Worm (Caenorhabditis elegans): ENCODE data around the gene F44E2.4.

Gene F44E2.4

DNA sequence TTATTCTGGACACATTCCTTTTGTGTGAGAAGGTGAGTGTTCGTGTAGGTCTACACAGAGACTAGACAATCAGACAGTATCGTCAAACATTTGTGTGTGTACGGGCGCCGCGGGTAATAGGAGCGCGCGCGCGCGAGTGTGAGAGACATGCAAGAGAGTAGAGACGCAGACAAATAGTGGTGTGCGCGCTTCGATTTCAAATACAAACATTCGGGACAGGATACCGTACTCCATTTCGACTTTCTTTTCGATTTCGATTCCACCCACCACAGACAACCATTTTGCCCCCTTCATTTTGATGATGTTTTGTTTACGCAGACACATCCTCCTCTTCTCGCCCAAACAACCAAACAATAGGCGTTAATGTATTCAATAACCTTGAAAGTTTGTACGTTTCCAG is 43.4 kb downstream of the F44E2.4 start (continued):
- TF ChIP-seq attf-3 (GFP tag; conservative IDR thresholded peaks at IDR 0.05) (peak; percentile 48; the same call in 1 of the 2 replicates), pha-4 (tag; optimal IDR thresholded peaks at IDR 0.05) (peak; percentile 39), efl-1 (GFP tag; optimal IDR thresholded peaks at IDR 0.05) (peak; percentile 64), lsl-1 (GFP tag; optimal IDR thresholded peaks at IDR 0.05) (peak; percentile 10), ceh-27 (GFP tag; optimal IDR thresholded peaks at IDR 0.05) (peak; percentile 63), dox-1 (GFP tag; IDR thresholded peaks at IDR 0.05) (peak; percentile 84), lir-1 (GFP tag; conservative IDR thresholded peaks at IDR 0.05) (0 out of 2 replicates have a peak, but pooled peaks have one; percentile 29), F39B2.1 (GFP tag; IDR thresholded peaks at IDR 0.05) (no peak)

DNA sequence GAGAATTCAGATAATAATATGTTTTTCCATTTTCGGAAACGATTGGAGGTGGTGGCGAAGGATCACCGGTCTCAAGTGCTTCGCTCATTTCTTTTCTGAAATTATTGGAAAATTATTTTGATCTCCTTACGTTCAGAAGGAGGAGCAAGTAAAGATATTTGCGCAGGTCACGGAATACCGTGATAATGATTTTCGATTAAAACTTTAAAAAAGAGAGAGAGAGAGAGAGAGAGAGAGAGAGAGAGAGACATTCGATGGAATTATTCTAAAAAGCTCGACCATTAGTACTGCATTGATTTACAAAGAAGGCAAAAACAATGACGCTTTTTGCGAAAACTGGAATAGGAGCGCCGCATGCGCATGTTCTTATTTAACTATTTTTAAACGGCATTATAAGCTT is 46.0 kb downstream of the F44E2.4 start, which contains the start of gene ztf-1:
Gene ztf-1 (minus strand): TSS at position 101 of the 400 bp plus-strand sequence.
- TF ChIP-seq rec-8 (tag; optimal IDR thresholded peaks at IDR 0.05) (no peak), egl-44 (GFP tag; IDR thresholded peaks at IDR 0.05) (no peak), ceh-27 (GFP tag; optimal IDR thresholded peaks at IDR 0.05) (no peak), madf-8 (GFP tag; conservative IDR thresholded peaks at IDR 0.05) (no peak), attf-6 (GFP tag; IDR thresholded peaks at IDR 0.05) (no peak), athp-1 (tag; optimal IDR thresholded peaks at IDR 0.05) (no peak), mes-4 (tag; optimal IDR thresholded peaks at IDR 0.05) (no peak), unc-130 (GFP tag; optimal IDR thresholded peaks at IDR 0.05) (no peak), attf-5 (GFP tag; optimal IDR thresholded peaks at IDR 0.05) (no peak), dpl-1 (GFP tag; optimal IDR thresholded peaks at IDR 0.05) (no peak), lsl-1 (GFP tag; optimal IDR thresholded peaks at IDR 0.05) (no peak), bed-2 (GFP tag; IDR thresholded peaks at IDR 0.05) (no peak), lir-1 (GFP tag; conservative IDR thresholded peaks at IDR 0.05) (no peak), K12H6.12 (tag; optimal IDR thresholded peaks at IDR 0.05) (no peak), ztf-6 (GFP tag; IDR thresholded peaks at IDR 0.05) (no peak), snpc-1.1 (tag; optimal IDR thresholded peaks at IDR 0.05; ENCODE audit: insufficient read depth) (no peak)

DNA sequence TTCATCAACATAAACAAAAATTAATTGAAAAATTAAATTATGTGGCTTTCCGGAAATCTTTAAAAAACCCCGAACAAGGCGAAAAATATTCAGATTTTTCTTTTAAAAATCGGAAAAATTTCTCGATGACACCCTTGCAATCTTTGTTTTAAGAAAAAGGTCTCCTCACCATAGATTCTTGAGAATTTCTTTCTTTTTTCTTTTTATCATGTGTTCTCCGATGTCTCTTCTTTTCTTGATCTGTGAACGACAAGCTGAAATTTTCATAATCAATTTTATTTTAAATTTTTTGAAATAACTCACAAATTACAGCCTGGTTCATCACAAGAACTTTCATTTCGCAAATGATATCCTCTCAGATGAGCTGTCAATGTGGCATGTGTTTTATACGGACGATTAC is 47.0 kb downstream of the F44E2.4 start, which contains the start of the genes zfp-1 and F54F2.14:
Gene zfp-1 (plus strand): TSS at position 301 of the 400 bp plus-strand sequence.
Gene F54F2.14 (plus strand): TSS at position 312 of the 400 bp plus-strand sequence.
- TF ChIP-seq ztf-25 (GFP tag; IDR thresholded peaks at IDR 0.05), result no peak
- no peak for TF ChIP-seq snpc-1.3 (tag; optimal IDR thresholded peaks at IDR 0.05; ENCODE audit: insufficient read depth)
- TF ChIP-seq ztf-26 (tag; optimal IDR thresholded peaks at IDR 0.05), result no peak
- TF ChIP-seq die-1 (tag; optimal IDR thresholded peaks at IDR 0.05), result no peak

DNA sequence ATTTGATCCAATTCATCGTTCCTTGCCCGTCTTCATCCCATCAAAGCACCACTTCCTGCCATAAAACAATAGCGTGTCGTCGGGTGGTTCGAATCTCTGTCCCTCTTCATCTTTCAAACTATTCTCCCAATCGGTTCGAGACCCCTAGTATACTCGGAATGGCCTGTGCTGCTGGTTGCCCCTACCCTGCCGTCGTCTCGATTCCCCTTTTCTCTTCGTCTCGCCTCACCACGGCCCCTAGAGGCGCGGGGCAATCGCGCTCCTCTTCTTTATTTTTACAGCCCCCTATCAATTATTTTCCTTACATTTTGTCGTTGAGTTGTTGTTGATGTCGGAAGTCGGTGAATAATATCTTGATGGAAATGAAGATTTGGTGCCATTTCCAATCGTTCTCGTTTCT is 49.5 kb downstream of the F44E2.4 start:
- TF ChIP-seq zfh-2 (GFP tag; conservative IDR thresholded peaks at IDR 0.05) (peak; percentile 78), mcd-1 (GFP tag; IDR thresholded peaks at IDR 0.05) (no peak), hlh-26 (GFP tag; conservative IDR thresholded peaks at IDR 0.05) (no peak), K12H6.12 (tag; optimal IDR thresholded peaks at IDR 0.05) (no peak), F39B2.1 (GFP tag; IDR thresholded peaks at IDR 0.05) (no peak), efl-1 (GFP tag; optimal IDR thresholded peaks at IDR 0.05) (no peak)

DNA sequence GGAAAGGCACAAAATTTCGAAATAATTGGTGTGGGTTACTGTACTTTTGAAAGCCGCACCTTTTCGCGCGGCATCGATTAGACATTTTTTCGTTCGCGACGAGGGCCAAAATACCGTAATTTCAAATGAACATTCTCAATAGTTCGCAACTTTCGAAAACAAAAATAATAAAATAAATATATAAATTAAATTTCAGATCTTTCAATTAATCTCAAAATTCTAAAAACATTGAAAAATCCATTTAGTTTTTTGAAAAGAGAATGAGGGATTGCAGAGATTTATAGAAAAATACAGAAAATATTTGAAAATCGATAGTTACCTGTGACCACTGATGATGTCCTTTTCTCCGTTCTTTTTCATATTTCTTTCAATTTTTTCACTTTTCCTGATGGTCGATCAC is 52.1 kb downstream of the F44E2.4 start, which contains the start of gene K02D10.8:
Gene K02D10.8 (plus strand): TSS at position 301 of the 400 bp plus-strand sequence.
- TF ChIP-seq lin-35 (GFP tag; optimal IDR thresholded peaks at IDR 0.05) (no peak), B0035.1 (tag; optimal IDR thresholded peaks at IDR 0.05) (no peak), F52B5.7 (tag; optimal IDR thresholded peaks at IDR 0.05) (no peak), snpc-1.1 (tag; optimal IDR thresholded peaks at IDR 0.05; ENCODE audit: insufficient read depth) (no peak), lin-54 (GFP tag; optimal IDR thresholded peaks at IDR 0.05) (no peak), bed-1 (GFP tag; IDR thresholded peaks at IDR 0.05) (no peak), rpc-1 (optimal IDR thresholded peaks at IDR 0.05) (no peak), rpc-1 (tag; optimal IDR thresholded peaks at IDR 0.05) (no peak), xnd-1 (tag; optimal IDR thresholded peaks at IDR 0.05) (no peak), hsf-1 (GFP tag; IDR thresholded peaks at IDR 0.05) (no peak), C17E4.6 (GFP tag; IDR thresholded peaks at IDR 0.05) (no peak), aptf-3 (GFP tag; IDR thresholded peaks at IDR 0.05) (no peak)
